Worm (Caenorhabditis elegans): ENCODE measurements around the gene math-5.

- TF ChIP-seq lin-39 (tag; optimal IDR thresholded peaks at IDR 0.05) (no peak), nhr-237 (tag; optimal IDR thresholded peaks at IDR 0.05) (no peak), dmd-6 (GFP tag; IDR thresholded peaks at IDR 0.05) (no peak), mxl-2 (GFP tag; conservative IDR thresholded peaks at IDR 0.05) (no peak), hlh-11 (tag; optimal IDR thresholded peaks at IDR 0.05) (no peak), skn-1 (tag; optimal IDR thresholded peaks at IDR 0.05) (no peak), jun-1 (tag; optimal IDR thresholded peaks at IDR 0.05) (no peak), tra-1 (GFP tag; IDR thresholded peaks at IDR 0.05) (no peak)
Measured at ce11 chrII:1895278-1895677, 12.7 kb upstream of the math-5 start, which contains the start of gene C46F9.5.
